Worm (Caenorhabditis elegans): ENCODE results near the gene chil-5.

Gene chil-5

DNA sequence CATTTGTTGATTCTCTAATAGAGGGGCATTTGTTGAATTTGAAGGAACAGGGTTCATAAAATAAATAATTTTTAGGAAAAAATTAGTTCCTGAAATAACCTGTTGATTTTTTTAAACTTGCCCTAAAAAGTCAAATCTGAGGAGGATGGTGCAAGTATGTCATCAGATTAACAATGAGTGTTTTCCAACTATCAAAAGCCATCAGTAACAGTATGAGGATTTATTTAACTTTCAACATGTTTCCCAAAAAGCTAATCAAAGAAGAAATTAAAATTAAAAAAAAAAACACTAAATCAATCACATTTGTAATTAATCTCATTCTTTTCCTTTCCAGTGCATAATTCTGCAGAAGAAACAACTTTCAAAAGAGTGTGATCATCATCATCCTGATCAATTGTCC, at the start of gene chil-5:
TSS of gene chil-5 (minus strand) at position 101 of the 400 bp plus-strand sequence.
- TF ChIP-seq nhr-21 (tag; optimal IDR thresholded peaks at IDR 0.05): no peak
- TF ChIP-seq Y55F3AM.14 (GFP tag; optimal IDR thresholded peaks at IDR 0.05): no peak
- no peak for TF ChIP-seq lin-39 (tag; optimal IDR thresholded peaks at IDR 0.05)
- no peak for TF ChIP-seq F13H6.1 (tag; optimal IDR thresholded peaks at IDR 0.05)
- TF ChIP-seq skn-1 (tag; optimal IDR thresholded peaks at IDR 0.05): no peak
- TF ChIP-seq ZK546.5 (tag; optimal IDR thresholded peaks at IDR 0.05): no peak
- no peak for TF ChIP-seq elt-1 (tag; optimal IDR thresholded peaks at IDR 0.05)
- TF ChIP-seq blmp-1 (tag; optimal IDR thresholded peaks at IDR 0.05; ENCODE audit: insufficient read depth): no peak
- TF ChIP-seq egl-27 (tag; optimal IDR thresholded peaks at IDR 0.05): no peak
- TF ChIP-seq peb-1 (tag; optimal IDR thresholded peaks at IDR 0.05): no peak
- no peak for TF ChIP-seq snpc-4 (tag; optimal IDR thresholded peaks at IDR 0.05)
- no peak for TF ChIP-seq nhr-129 (tag; optimal IDR thresholded peaks at IDR 0.05)
- TF ChIP-seq ama-1 (optimal IDR thresholded peaks at IDR 0.05): no peak
- TF ChIP-seq lin-11 (tag; optimal IDR thresholded peaks at IDR 0.05): no peak
- TF ChIP-seq mbf-1 (tag; optimal IDR thresholded peaks at IDR 0.05): no peak
- no peak for TF ChIP-seq aly-2 (tag; optimal IDR thresholded peaks at IDR 0.05)
- TF ChIP-seq nhr-6 (tag; optimal IDR thresholded peaks at IDR 0.05): no peak
- TF ChIP-seq sem-4 (tag; optimal IDR thresholded peaks at IDR 0.05): no peak
- TF ChIP-seq ztf-4 (tag; optimal IDR thresholded peaks at IDR 0.05): no peak

DNA sequence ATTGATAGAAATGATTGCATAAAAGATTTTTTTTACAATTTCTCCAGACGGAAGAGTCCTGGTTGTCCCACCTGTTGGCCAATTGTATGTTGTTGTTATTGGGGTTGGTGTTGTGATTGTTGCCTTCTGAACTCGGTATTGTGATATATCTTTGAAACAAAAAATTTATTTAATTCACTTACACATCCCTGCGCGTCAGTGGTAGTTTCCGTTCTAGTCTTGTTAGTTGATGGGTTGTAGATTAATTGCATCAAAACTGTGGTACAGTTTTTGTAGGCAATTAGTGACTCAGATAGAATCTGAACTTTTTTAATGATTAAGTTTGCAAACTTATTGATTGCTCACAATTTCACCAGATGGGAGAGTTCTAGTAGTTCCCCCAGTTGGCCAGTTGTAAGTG, 45.0 kb upstream of the chil-5 start:
- TF ChIP-seq unc-39 (tag; optimal IDR thresholded peaks at IDR 0.05): no peak
- no peak for TF ChIP-seq R02D3.7 (tag; optimal IDR thresholded peaks at IDR 0.05)
- TF ChIP-seq mab-5 (tag; optimal IDR thresholded peaks at IDR 0.05): no peak
- TF ChIP-seq nhr-11 (tag; optimal IDR thresholded peaks at IDR 0.05): no peak

DNA sequence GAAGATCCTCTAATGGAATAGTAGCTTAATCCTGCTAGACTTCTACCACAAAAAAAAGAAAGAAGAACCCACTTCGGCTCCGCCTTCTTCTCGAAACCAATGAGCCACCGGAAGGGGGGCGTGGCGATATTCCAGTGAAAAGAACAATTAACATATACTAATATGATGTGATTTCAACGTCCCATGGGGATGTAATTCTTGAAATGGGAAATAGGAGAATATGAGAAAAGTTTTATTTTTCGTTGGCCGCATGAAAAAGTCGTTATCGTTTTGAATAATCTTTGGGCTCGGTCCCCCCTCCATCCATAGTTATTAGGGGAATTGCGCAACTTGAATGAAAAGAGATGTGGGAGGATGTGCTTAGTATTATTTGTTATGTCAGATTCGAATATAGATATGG, 40.8 kb upstream of the chil-5 start, which contains the start of gene unc-4:
TSS of gene unc-4 (minus strand) at position 101 of the 400 bp plus-strand sequence.
- no peak for TF ChIP-seq alr-1 (tag; optimal IDR thresholded peaks at IDR 0.05)
- TF ChIP-seq peb-1 (tag; optimal IDR thresholded peaks at IDR 0.05): no peak
- TF ChIP-seq Y55F3AM.14 (GFP tag; optimal IDR thresholded peaks at IDR 0.05): no peak
- TF ChIP-seq crh-2 (tag; optimal IDR thresholded peaks at IDR 0.05): no peak
- TF ChIP-seq nhr-12 (tag; optimal IDR thresholded peaks at IDR 0.05): no peak
- no peak for TF ChIP-seq zag-1 (tag; optimal IDR thresholded peaks at IDR 0.05)
- no peak for TF ChIP-seq lsy-2 (tag; optimal IDR thresholded peaks at IDR 0.05)
- no peak for TF ChIP-seq sma-9 (GFP tag; optimal IDR thresholded peaks at IDR 0.05)
- TF ChIP-seq sma-9 (tag; optimal IDR thresholded peaks at IDR 0.05): no peak
- no peak for TF ChIP-seq ztf-1 (GFP tag; conservative IDR thresholded peaks at IDR 0.05)
- no peak for TF ChIP-seq fos-1 (tag; optimal IDR thresholded peaks at IDR 0.05)
- no peak for TF ChIP-seq nhr-77 (tag; optimal IDR thresholded peaks at IDR 0.05)
- TF ChIP-seq unc-39 (tag; optimal IDR thresholded peaks at IDR 0.05): no peak

DNA sequence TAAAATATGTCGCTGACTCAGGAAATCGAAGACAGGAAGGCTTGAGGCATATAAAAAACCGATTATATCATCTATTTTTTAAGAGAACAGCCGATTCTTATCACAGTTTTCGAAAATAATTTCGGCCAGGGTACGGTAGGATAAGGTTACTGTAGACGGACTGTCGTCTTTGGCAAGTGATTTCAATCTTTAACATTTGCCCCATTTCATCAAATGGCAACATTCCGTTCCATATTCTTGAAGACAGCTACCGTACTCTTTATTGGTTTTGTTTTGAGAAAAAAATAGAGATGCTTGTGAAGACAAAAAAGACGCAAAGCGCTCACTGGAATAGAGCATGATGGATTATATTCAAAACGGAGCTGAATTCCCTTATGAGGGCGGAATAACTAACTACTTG, 39.3 kb upstream of the chil-5 start:
- TF ChIP-seq crh-2 (tag; optimal IDR thresholded peaks at IDR 0.05) (no peak), unc-62 (GFP tag; optimal IDR thresholded peaks at IDR 0.05) (no peak), ama-1 (optimal IDR thresholded peaks at IDR 0.05) (no peak), lsy-2 (tag; optimal IDR thresholded peaks at IDR 0.05) (no peak), nhr-129 (tag; optimal IDR thresholded peaks at IDR 0.05) (no peak), nhr-77 (tag; optimal IDR thresholded peaks at IDR 0.05) (no peak), sma-9 (GFP tag; optimal IDR thresholded peaks at IDR 0.05) (no peak), sma-9 (tag; optimal IDR thresholded peaks at IDR 0.05) (no peak), aly-2 (tag; optimal IDR thresholded peaks at IDR 0.05) (no peak), sem-4 (tag; optimal IDR thresholded peaks at IDR 0.05) (no peak), mbf-1 (tag; optimal IDR thresholded peaks at IDR 0.05) (no peak), elt-3 (tag; optimal IDR thresholded peaks at IDR 0.05) (no peak), mab-5 (tag; optimal IDR thresholded peaks at IDR 0.05) (no peak), nhr-23 (tag; optimal IDR thresholded peaks at IDR 0.05) (no peak), C34F6.9 (tag; optimal IDR thresholded peaks at IDR 0.05) (no peak), ztf-1 (GFP tag; conservative IDR thresholded peaks at IDR 0.05) (no peak), snpc-4 (tag; optimal IDR thresholded peaks at IDR 0.05) (no peak), fos-1 (tag; optimal IDR thresholded peaks at IDR 0.05) (no peak), Y55F3AM.14 (GFP tag; optimal IDR thresholded peaks at IDR 0.05) (no peak), nhr-6 (tag; optimal IDR thresholded peaks at IDR 0.05) (no peak), ceh-16 (tag; optimal IDR thresholded peaks at IDR 0.05) (no peak)

All from whole organism, L2 larva.